Fruit fly (Drosophila melanogaster): ENCODE data around the gene CG11279.

The CG11279 gene

dm6 chr3L:13044335-13044814, 2.4 kb upstream of the CG11279 start, which contains the start of gene Syx13:
Syx13 (plus strand) TSS chr3L:13044434.
- TF ChIP-seq dsf (GFP tag; optimal IDR thresholded peaks at IDR 0.05; ENCODE audit: borderline replicate concordance) = no peak
- TF ChIP-seq Rel (GFP tag; optimal IDR thresholded peaks at IDR 0.05) = no peak
- peak; percentile 98 for TF ChIP-seq Rel (tag; optimal IDR thresholded peaks at IDR 0.05)
- TF ChIP-seq jim (GFP tag; optimal IDR thresholded peaks at IDR 0.05) = no peak
- no peak for TF ChIP-seq sage (GFP tag; optimal IDR thresholded peaks at IDR 0.05)
- no peak for TF ChIP-seq lola (GFP tag; optimal IDR thresholded peaks at IDR 0.05)
- TF ChIP-seq psq (GFP tag; optimal IDR thresholded peaks at IDR 0.05) = peak; percentile 60
- TF ChIP-seq rgr (GFP tag; optimal IDR thresholded peaks at IDR 0.05) = peak; percentile 7
- TF ChIP-seq foxo (GFP tag; optimal IDR thresholded peaks at IDR 0.05) = peak in 1 of 2 experiments; percentile 41
- TF ChIP-seq Hr83 (GFP tag; optimal IDR thresholded peaks at IDR 0.05; ENCODE audit: poor library complexity, severe bottlenecking) = no peak
- no peak for TF ChIP-seq sv (GFP tag; optimal IDR thresholded peaks at IDR 0.05)
- TF ChIP-seq tai (GFP tag; optimal IDR thresholded peaks at IDR 0.05) = no peak
- TF ChIP-seq Mio (GFP tag; optimal IDR thresholded peaks at IDR 0.05) = no peak
- peak; percentile 34 for TF ChIP-seq h (GFP tag; optimal IDR thresholded peaks at IDR 0.05)
- no peak for TF ChIP-seq GATAd (GFP tag; optimal IDR thresholded peaks at IDR 0.05)
- peak; percentile 42 for TF ChIP-seq OdsH (GFP tag; optimal IDR thresholded peaks at IDR 0.05)
- TF ChIP-seq CG9705 (GFP tag; optimal IDR thresholded peaks at IDR 0.05) = no peak
- no peak for TF ChIP-seq woc (GFP tag; optimal IDR thresholded peaks at IDR 0.05)
- TF ChIP-seq brk (GFP tag; optimal IDR thresholded peaks at IDR 0.05) = no peak
- TF ChIP-seq CG32264 (GFP tag; optimal IDR thresholded peaks at IDR 0.05) = no peak
- TF ChIP-seq Dfd (GFP tag; optimal IDR thresholded peaks at IDR 0.05) = no peak
- peak; percentile 44 for TF ChIP-seq Sp1 (GFP tag; optimal IDR thresholded peaks at IDR 0.05)
- TF ChIP-seq Vsx2 (GFP tag; optimal IDR thresholded peaks at IDR 0.05; ENCODE audit: partially characterized antibody) = no peak
- no peak for TF ChIP-seq Hr78 (GFP tag; optimal IDR thresholded peaks at IDR 0.05)
- no peak for TF ChIP-seq usp (GFP tag; optimal IDR thresholded peaks at IDR 0.05)
- peak; percentile 36 for TF ChIP-seq HLH106 (tag; optimal IDR thresholded peaks at IDR 0.05)
- TF ChIP-seq Hnf4 (GFP tag; optimal IDR thresholded peaks at IDR 0.05) = no peak
- TF ChIP-seq N (GFP tag; optimal IDR thresholded peaks at IDR 0.05) = peak; percentile 71
- no peak for TF ChIP-seq dl (GFP tag; optimal IDR thresholded peaks at IDR 0.05; ENCODE audit: insufficient read depth in 1 of 2, partially characterized antibody in 2 of 2)
- TF ChIP-seq Jra (GFP tag; optimal IDR thresholded peaks at IDR 0.05) = peak; percentile 29
- TF ChIP-seq pan (optimal IDR thresholded peaks at IDR 0.05) = no peak
- TF ChIP-seq Abd-B (GFP tag; optimal IDR thresholded peaks at IDR 0.05) = no peak
- TF ChIP-seq ey (GFP tag; optimal IDR thresholded peaks at IDR 0.05) = no peak
- no peak for TF ChIP-seq dmrt93B (GFP tag; optimal IDR thresholded peaks at IDR 0.05)
- TF ChIP-seq CrebA (GFP tag; optimal IDR thresholded peaks at IDR 0.05; ENCODE audit: borderline replicate concordance) = no peak
- TF ChIP-seq Dif (GFP tag; optimal IDR thresholded peaks at IDR 0.05; ENCODE audit: partially characterized antibody) = peak; percentile 33
- TF ChIP-seq fru (GFP tag; optimal IDR thresholded peaks at IDR 0.05) = peak; percentile 15
- TF ChIP-seq br (GFP tag; optimal IDR thresholded peaks at IDR 0.05) = no peak
- TF ChIP-seq Myc (optimal IDR thresholded peaks at IDR 0.05) = no peak

- peak; percentile 6 for TF ChIP-seq Sp1 (GFP tag; optimal IDR thresholded peaks at IDR 0.05)
- TF ChIP-seq foxo (GFP tag; optimal IDR thresholded peaks at IDR 0.05) = peak in 1 of 2 experiments; percentile 32
- TF ChIP-seq rgr (GFP tag; optimal IDR thresholded peaks at IDR 0.05) = peak; percentile 9
- no peak for TF ChIP-seq Abd-B (GFP tag; optimal IDR thresholded peaks at IDR 0.05)
- no peak for TF ChIP-seq Hnf4 (GFP tag; optimal IDR thresholded peaks at IDR 0.05)
- TF ChIP-seq OdsH (GFP tag; optimal IDR thresholded peaks at IDR 0.05) = peak; percentile 15
- peak; percentile 5 for TF ChIP-seq psq (GFP tag; optimal IDR thresholded peaks at IDR 0.05)
- no peak for TF ChIP-seq usp (GFP tag; optimal IDR thresholded peaks at IDR 0.05)
- peak; percentile 3 for TF ChIP-seq dmrt93B (GFP tag; optimal IDR thresholded peaks at IDR 0.05)
- no peak for TF ChIP-seq Myc (optimal IDR thresholded peaks at IDR 0.05)
- peak; percentile 30 for TF ChIP-seq h (GFP tag; optimal IDR thresholded peaks at IDR 0.05)
- TF ChIP-seq HLH106 (tag; optimal IDR thresholded peaks at IDR 0.05) = peak; percentile 22
- no peak for TF ChIP-seq CrebA (GFP tag; optimal IDR thresholded peaks at IDR 0.05; ENCODE audit: borderline replicate concordance)
- no peak for TF ChIP-seq lola (GFP tag; optimal IDR thresholded peaks at IDR 0.05)
Observed at dm6 chr3L:13049671-13050070, 2.9 kb downstream of the CG11279 start.
